Worm (Caenorhabditis elegans) whole organism, L2 larva: ENCODE data around the gene dph-3.

Experiments used
- C34F6.9 ChIP-seq: fragments of 150-350 bp; optimal IDR thresholded peaks from 2 replicates; lab custom pipeline; 2014; ENCODE audit warnings: missing biosample characterization, missing genetic modification characterization
- F13H6.1 ChIP-seq: sonication (generic microtip); optimal IDR thresholded peaks from 2 replicates; lab custom pipeline; 2016; ENCODE audit warnings: missing genetic modification characterization, missing compliant biosample characterization
- alr-1 ChIP-seq: fragments of 150-350 bp; optimal IDR thresholded peaks from 2 replicates; lab custom pipeline; 2014; ENCODE audit warnings: missing biosample characterization, missing genetic modification characterization
- ama-1 ChIP-seq: fragments of 150-350 bp; optimal IDR thresholded peaks from 2 replicates; lab custom pipeline; 2018; ENCODE audit warnings: inconsistent platforms
- blmp-1 ChIP-seq: sonication (generic microtip); optimal IDR thresholded peaks from 2 replicates; lab custom pipeline; 2017; ENCODE audit warnings: missing genetic modification characterization, mild to moderate bottlenecking, missing compliant biosample characterization, antibody characterized with exemption, moderate library complexity; ENCODE audit not compliant: insufficient read depth
- crh-2 ChIP-seq: sonication (generic microtip); optimal IDR thresholded peaks from 2 replicates; lab custom pipeline; 2017; ENCODE audit warnings: missing biosample characterization, missing genetic modification characterization
- egl-27 ChIP-seq: sonication (generic microtip); optimal IDR thresholded peaks from 3 replicates; lab custom pipeline; 2017; ENCODE audit warnings: missing biosample characterization, missing genetic modification reagents, missing genetic modification characterization
- elt-1 ChIP-seq: fragments of 150-350 bp; optimal IDR thresholded peaks from 2 replicates; lab custom pipeline; 2014; ENCODE audit warnings: missing biosample characterization, missing genetic modification characterization
- fos-1 ChIP-seq: fragments of 150-350 bp; optimal IDR thresholded peaks from 2 replicates; lab custom pipeline; 2014; ENCODE audit warnings: missing biosample characterization, missing genetic modification characterization
- gmeb-1 ChIP-seq: fragments of 150-350 bp; optimal IDR thresholded peaks from 2 replicates; lab custom pipeline; 2014; ENCODE audit warnings: missing biosample characterization, missing genetic modification characterization
- lin-11 ChIP-seq: fragments of 150-350 bp; sonication (generic microtip); optimal IDR thresholded peaks from 2 replicates; lab custom pipeline; 2014; ENCODE audit warnings: missing biosample characterization, missing genetic modification characterization, inconsistent platforms, mixed read lengths
- lin-13 ChIP-seq: fragments of 150-350 bp; optimal IDR thresholded peaks from 2 replicates; lab custom pipeline; 2014; ENCODE audit warnings: missing biosample characterization, missing genetic modification reagents, missing genetic modification characterization
- lin-39 ChIP-seq: fragments of 150-350 bp; optimal IDR thresholded peaks from 2 replicates; lab custom pipeline; 2014; ENCODE audit warnings: missing biosample characterization, missing genetic modification reagents, missing genetic modification characterization
- mab-5 ChIP-seq: fragments of 150-350 bp; optimal IDR thresholded peaks from 2 replicates; lab custom pipeline; 2014; ENCODE audit warnings: missing biosample characterization, missing genetic modification characterization
- mbf-1 ChIP-seq: sonication (generic microtip); optimal IDR thresholded peaks from 2 replicates; lab custom pipeline; 2017; ENCODE audit warnings: missing biosample characterization, missing genetic modification characterization
- mdl-1 ChIP-seq, 2 experiments: fragments of 150-350 bp in 1 of 2; sonication (generic microtip) in 1 of 2; optimal IDR thresholded peaks; 2 replicates each; lab custom pipeline; 2017; ENCODE audit warnings: missing biosample characterization in 2 of 2, missing genetic modification characterization in 2 of 2
- nhr-11 ChIP-seq: fragments of 150-350 bp; optimal IDR thresholded peaks from 2 replicates; lab custom pipeline; 2014; ENCODE audit warnings: missing biosample characterization, missing genetic modification characterization
- nhr-12 ChIP-seq: fragments of 150-350 bp; optimal IDR thresholded peaks from 2 replicates; lab custom pipeline; 2014; ENCODE audit warnings: missing biosample characterization, missing genetic modification characterization
- nhr-129 ChIP-seq: fragments of 150-350 bp; optimal IDR thresholded peaks from 2 replicates; lab custom pipeline; 2014; ENCODE audit warnings: missing biosample characterization, missing genetic modification characterization
- nhr-21 ChIP-seq: fragments of 150-350 bp; optimal IDR thresholded peaks from 2 replicates; lab custom pipeline; 2014; ENCODE audit warnings: missing biosample characterization, missing genetic modification characterization
- nhr-23 ChIP-seq: fragments of 150-350 bp; optimal IDR thresholded peaks from 2 replicates; lab custom pipeline; 2014; ENCODE audit warnings: missing biosample characterization, missing genetic modification reagents, missing genetic modification characterization
- nhr-237 ChIP-seq: fragments of 150-350 bp; optimal IDR thresholded peaks from 2 replicates; lab custom pipeline; 2014; ENCODE audit warnings: missing biosample characterization, missing genetic modification characterization
- nhr-25 ChIP-seq: fragments of 150-350 bp; sonication (generic microtip); optimal IDR thresholded peaks from 3 replicates; lab custom pipeline; 2014; ENCODE audit warnings: missing biosample characterization, missing genetic modification characterization
- nhr-6 ChIP-seq: fragments of 150-350 bp; optimal IDR thresholded peaks from 2 replicates; lab custom pipeline; 2014; ENCODE audit warnings: missing biosample characterization, missing genetic modification characterization
- sem-4 ChIP-seq: fragments of 150-350 bp; optimal IDR thresholded peaks from 2 replicates; lab custom pipeline; 2014; ENCODE audit warnings: missing biosample characterization, missing genetic modification reagents, missing genetic modification characterization
- sma-3 ChIP-seq: sonication (generic microtip); optimal IDR thresholded peaks from 2 replicates; lab custom pipeline; 2016; ENCODE audit warnings: missing genetic modification reagents, missing genetic modification characterization, missing compliant biosample characterization
- sma-9 ChIP-seq, 2 experiments: fragments of 150-350 bp in 1 of 2; sonication (generic microtip) in 1 of 2; optimal IDR thresholded peaks; 2 replicates each; lab custom pipeline; 2014 to 2016; ENCODE audit warnings: missing genetic modification characterization in 2 of 2, mild to moderate bottlenecking in 1 of 2, missing biosample characterization in 1 of 2, missing compliant biosample characterization in 1 of 2, missing genetic modification reagents in 1 of 2, moderate library complexity in 1 of 2
- unc-39 ChIP-seq: fragments of 150-350 bp; optimal IDR thresholded peaks from 2 replicates; lab custom pipeline; 2014; ENCODE audit warnings: missing biosample characterization, missing genetic modification characterization
- unc-55 ChIP-seq: fragments of 150-350 bp; sonication (generic microtip); optimal IDR thresholded peaks from 3 replicates; lab custom pipeline; 2014; ENCODE audit warnings: missing biosample characterization, missing genetic modification reagents, missing genetic modification characterization
- unc-62 ChIP-seq: fragments of 150-350 bp; optimal IDR thresholded peaks from 2 replicates; lab custom pipeline; 2014; ENCODE audit warnings: missing biosample characterization, missing genetic modification reagents, missing genetic modification characterization
- zag-1 ChIP-seq: fragments of 150-350 bp; optimal IDR thresholded peaks from 2 replicates; lab custom pipeline; 2014; ENCODE audit warnings: missing biosample characterization, missing genetic modification characterization
- ztf-4 ChIP-seq: fragments of 150-350 bp; optimal IDR thresholded peaks from 2 replicates; lab custom pipeline; 2014; ENCODE audit warnings: missing biosample characterization, missing genetic modification characterization

dph-3 gene

ce11 chrIV:9673206-9673605 lies 33.7 kb upstream of the dph-3 start:
- TF ChIP-seq nhr-25 (tag; lab: Kevin White, UChicago) (peak; percentile 41), nhr-129 (tag; lab: Kevin White, UChicago) (no peak), blmp-1 (tag; lab: Kevin White, UChicago) (peak; percentile 81), zag-1 (tag; lab: Kevin White, UChicago) (no peak), unc-55 (GFP tag; lab: Kevin White, UChicago) (no peak), sma-9 (GFP tag; optimal IDR thresholded peaks at IDR 0.05; lab: Kevin White, UChicago) (peak; percentile 32), sma-9 (tag; optimal IDR thresholded peaks at IDR 0.05; lab: Kevin White, UChicago) (no peak)

DNA sequence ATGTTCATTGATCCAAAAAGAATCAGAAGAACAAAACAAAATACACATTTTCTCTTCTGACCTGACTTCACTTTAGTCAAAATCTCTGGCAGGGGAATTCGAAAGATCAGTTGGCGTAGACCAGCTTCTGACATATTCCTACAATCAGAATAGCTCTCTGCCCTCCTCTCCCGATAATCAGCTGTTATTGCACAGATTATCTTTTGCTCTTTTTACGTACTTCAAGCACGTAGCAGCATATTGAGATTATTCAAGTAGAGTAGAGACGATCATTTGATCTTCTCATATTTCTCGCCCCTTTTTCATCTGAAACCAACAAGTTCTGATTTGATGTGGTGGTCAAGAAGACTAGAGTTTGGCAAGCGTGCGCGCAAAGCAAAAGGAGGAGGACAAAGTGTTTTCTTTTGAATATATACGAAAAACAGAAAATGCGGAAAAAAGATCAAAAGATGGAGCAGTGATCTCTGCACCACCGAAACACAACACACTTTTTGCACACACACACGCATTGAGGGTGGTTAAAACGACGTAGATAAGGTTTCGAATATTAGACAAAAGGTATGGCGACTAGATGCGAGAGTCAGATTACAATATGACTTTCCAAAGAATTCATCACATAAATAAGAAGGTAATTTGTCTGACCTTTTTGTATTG lies 33.1 kb upstream of the dph-3 start:
- TF ChIP-seq crh-2 (tag; lab: Kevin White, UChicago), result peak; percentile 71
- TF ChIP-seq nhr-237, result no peak
- no peak for TF ChIP-seq C34F6.9 (tag; lab: Kevin White, UChicago)
- TF ChIP-seq alr-1 (tag; lab: Kevin White, UChicago), result no peak
- no peak for TF ChIP-seq ama-1
- no peak for TF ChIP-seq nhr-23 (tag; lab: Kevin White, UChicago)
- no peak for TF ChIP-seq mbf-1
- TF ChIP-seq nhr-11 (tag; lab: Kevin White, UChicago), result no peak
- no peak for TF ChIP-seq zag-1 (tag; lab: Kevin White, UChicago)
- peak in 1 of 2 experiments; percentile 30 for TF ChIP-seq mdl-1 (tag; optimal IDR thresholded peaks at IDR 0.05; lab: Kevin White, UChicago)
- TF ChIP-seq fos-1 (tag; lab: Kevin White, UChicago), result peak; percentile 25
- no peak for TF ChIP-seq lin-39 (tag; lab: Kevin White, UChicago)
- TF ChIP-seq egl-27 (tag; lab: Kevin White, UChicago), result no peak
- TF ChIP-seq F13H6.1 (tag; lab: Kevin White, UChicago), result no peak
- no peak for TF ChIP-seq ztf-4 (tag; lab: Kevin White, UChicago)
- no peak for TF ChIP-seq sem-4 (tag; lab: Kevin White, UChicago)
- TF ChIP-seq sma-9 (GFP tag; optimal IDR thresholded peaks at IDR 0.05; lab: Kevin White, UChicago), result peak; percentile 60
- TF ChIP-seq sma-9 (tag; optimal IDR thresholded peaks at IDR 0.05; lab: Kevin White, UChicago), result no peak
- TF ChIP-seq nhr-6 (tag; lab: Kevin White, UChicago), result no peak
- no peak for TF ChIP-seq lin-13 (GFP tag; lab: Kevin White, UChicago)
- TF ChIP-seq nhr-12 (tag; lab: Kevin White, UChicago), result no peak
- no peak for TF ChIP-seq nhr-21 (tag; lab: Kevin White, UChicago)
- peak; percentile 48 for TF ChIP-seq elt-1 (tag; lab: Kevin White, UChicago)
- TF ChIP-seq unc-39 (tag; lab: Kevin White, UChicago), result no peak
- TF ChIP-seq sma-3 (GFP tag; lab: Kevin White, UChicago), result no peak
- TF ChIP-seq nhr-129 (tag; lab: Kevin White, UChicago), result no peak
- TF ChIP-seq, all 48 proteins: peak for 5

- TF ChIP-seq mdl-1 (tag; optimal IDR thresholded peaks at IDR 0.05; lab: Kevin White, UChicago), result no peak
- TF ChIP-seq nhr-11 (tag; lab: Kevin White, UChicago), result no peak
- TF ChIP-seq mab-5 (tag; lab: Kevin White, UChicago), result no peak
- no peak for TF ChIP-seq nhr-237
- TF ChIP-seq sma-3 (GFP tag; lab: Kevin White, UChicago), result no peak
- no peak for TF ChIP-seq lin-39 (tag; lab: Kevin White, UChicago)
- no peak for TF ChIP-seq unc-62 (GFP tag; lab: Kevin White, UChicago)
- no peak for TF ChIP-seq elt-1 (tag; lab: Kevin White, UChicago)
Measured at ce11 chrIV:9675572-9675971, 31.4 kb upstream of the dph-3 start, which contains the start of gene nhr-34. nhr-34 (minus strand) TSS chrIV:9675672.

DNA sequence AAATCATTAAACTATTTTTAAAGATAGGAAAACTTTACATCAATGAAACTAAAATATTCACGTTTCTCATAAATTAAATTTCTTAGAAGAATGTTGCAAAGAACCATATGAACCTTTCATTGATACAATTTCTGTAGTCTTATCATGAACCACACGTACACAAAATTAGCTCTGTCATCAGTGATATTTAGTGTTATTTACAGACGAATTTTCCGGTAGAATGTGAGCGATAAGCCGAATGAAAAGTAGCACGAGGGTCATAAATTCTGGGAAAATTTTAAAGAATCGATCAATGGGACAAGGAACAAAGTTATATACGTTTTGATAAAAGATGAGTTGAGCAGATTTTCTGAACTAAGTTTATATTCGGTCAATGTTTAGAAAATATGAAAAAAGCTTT lies 30.4 kb upstream of the dph-3 start:
- TF ChIP-seq fos-1 (tag; lab: Kevin White, UChicago) (peak; percentile 73), crh-2 (tag; lab: Kevin White, UChicago) (peak; percentile 71), gmeb-1 (tag; lab: Kevin White, UChicago) (peak; percentile 13), sma-9 (GFP tag; optimal IDR thresholded peaks at IDR 0.05; lab: Kevin White, UChicago) (peak; percentile 75), sma-9 (tag; optimal IDR thresholded peaks at IDR 0.05; lab: Kevin White, UChicago) (no peak), egl-27 (tag; lab: Kevin White, UChicago) (no peak), lin-11 (no peak), F13H6.1 (tag; lab: Kevin White, UChicago) (peak; percentile 32), mdl-1 (tag; optimal IDR thresholded peaks at IDR 0.05; lab: Kevin White, UChicago) (peak in 1 of 2 experiments; percentile 30), nhr-129 (tag; lab: Kevin White, UChicago) (peak; percentile 32), sem-4 (tag; lab: Kevin White, UChicago) (no peak)
